Worm (Caenorhabditis elegans) whole organism, late embryonic: ENCODE data around the gene Y69H2.3.

Experiments used
- T23F11.4 ChIP-seq: fragments of 200-800 bp; sonication (Bioruptor generic); optimal IDR thresholded peaks from 2 replicates; lab custom pipeline; 2018; ENCODE audit warnings: mild to moderate bottlenecking, missing genetic modification characterization, missing compliant biosample characterization
- ceh-18 ChIP-seq: sonication (generic microtip); optimal IDR thresholded peaks from 2 replicates; lab custom pipeline; 2016; ENCODE audit warnings: missing genetic modification characterization, missing compliant biosample characterization
- ceh-19 ChIP-seq: fragments of 200-800 bp; sonication (Bioruptor generic); optimal IDR thresholded peaks from 2 replicates; lab custom pipeline; 2018; ENCODE audit warnings: mild to moderate bottlenecking, missing genetic modification characterization, missing compliant biosample characterization
- ceh-2 ChIP-seq: sonication (generic microtip); optimal IDR thresholded peaks from 2 replicates; lab custom pipeline; 2016; ENCODE audit warnings: missing genotype, missing genetic modification characterization, missing compliant biosample characterization
- ceh-22 ChIP-seq: sonication (generic microtip); optimal IDR thresholded peaks from 2 replicates; lab custom pipeline; 2017; ENCODE audit warnings: missing biosample characterization, missing genetic modification characterization
- ceh-30 ChIP-seq: fragments of 150-350 bp; optimal IDR thresholded peaks from 2 replicates; lab custom pipeline; 2014; ENCODE audit warnings: missing biosample characterization, missing genetic modification characterization
- ceh-31 ChIP-seq: sonication (generic microtip); optimal IDR thresholded peaks from 2 replicates; lab custom pipeline; 2016; ENCODE audit warnings: missing genetic modification characterization, missing compliant biosample characterization
- ceh-34 ChIP-seq: sonication (generic microtip); optimal IDR thresholded peaks from 2 replicates; lab custom pipeline; 2016; ENCODE audit warnings: mild to moderate bottlenecking, missing genetic modification characterization, missing compliant biosample characterization
- ceh-45 ChIP-seq: fragments of 200-800 bp; sonication (Bioruptor generic); IDR thresholded peaks from 2 replicates; pipeline ENCODE4 v1.3.6; 2022; ENCODE audit warnings: missing genetic modification reagents, missing genetic modification characterization, missing compliant biosample characterization
- ceh-48 ChIP-seq: sonication (generic microtip); optimal IDR thresholded peaks from 2 replicates; lab custom pipeline; 2016; ENCODE audit warnings: missing genetic modification characterization, inconsistent platforms, missing compliant biosample characterization
- ceh-6 ChIP-seq: fragments of 200-800 bp; sonication (Bioruptor generic); optimal IDR thresholded peaks from 2 replicates; lab custom pipeline; 2018; ENCODE audit warnings: mild to moderate bottlenecking, missing genetic modification characterization, missing compliant biosample characterization
- ceh-9 ChIP-seq: sonication (generic microtip); optimal IDR thresholded peaks from 2 replicates; lab custom pipeline; 2016; ENCODE audit warnings: mild to moderate bottlenecking, missing genetic modification characterization, inconsistent platforms, missing compliant biosample characterization
- che-1 ChIP-seq: sonication (generic microtip); optimal IDR thresholded peaks from 2 replicates; lab custom pipeline; 2016; ENCODE audit warnings: mild to moderate bottlenecking, missing genetic modification characterization, missing compliant biosample characterization
- dve-1 ChIP-seq: sonication (generic microtip); optimal IDR thresholded peaks from 2 replicates; lab custom pipeline; 2017; ENCODE audit warnings: antibody characterized with exemption, mild to moderate bottlenecking, missing genetic modification characterization, missing compliant biosample characterization
- elt-2 ChIP-seq: sonication (generic microtip); optimal IDR thresholded peaks from 2 replicates; lab custom pipeline; 2016; ENCODE audit warnings: missing genetic modification reagents, missing genetic modification characterization, missing compliant biosample characterization
- elt-4 ChIP-seq: sonication (generic microtip); optimal IDR thresholded peaks from 2 replicates; lab custom pipeline; 2016; ENCODE audit warnings: missing genetic modification characterization, missing compliant biosample characterization
- gmeb-2 ChIP-seq: sonication (generic microtip); optimal IDR thresholded peaks from 2 replicates; lab custom pipeline; 2016; ENCODE audit warnings: missing genetic modification characterization, inconsistent platforms, missing compliant biosample characterization
- hlh-8 ChIP-seq: sonication (generic microtip); optimal IDR thresholded peaks from 2 replicates; lab custom pipeline; 2016; ENCODE audit warnings: missing genotype, missing genetic modification characterization, missing compliant biosample characterization
- madf-2 ChIP-seq: sonication (generic microtip); optimal IDR thresholded peaks from 2 replicates; lab custom pipeline; 2017; ENCODE audit warnings: missing genetic modification characterization, missing compliant biosample characterization
- nfya-1 ChIP-seq: sonication (generic microtip); optimal IDR thresholded peaks from 2 replicates; lab custom pipeline; 2017; ENCODE audit warnings: missing genetic modification characterization, mild to moderate bottlenecking, missing compliant biosample characterization, antibody characterized with exemption, moderate library complexity
- nhr-232 ChIP-seq: sonication (generic microtip); optimal IDR thresholded peaks from 2 replicates; lab custom pipeline; 2016; ENCODE audit warnings: missing genetic modification characterization, missing compliant biosample characterization
- npax-4 ChIP-seq: sonication (generic microtip); optimal IDR thresholded peaks from 2 replicates; lab custom pipeline; 2016; ENCODE audit warnings: missing genetic modification characterization, missing compliant biosample characterization
- pax-1 ChIP-seq: fragments of 150-350 bp; optimal IDR thresholded peaks from 2 replicates; lab custom pipeline; 2014; ENCODE audit warnings: missing biosample characterization, missing genetic modification characterization
- pha-4 ChIP-seq: fragments of 150-350 bp; optimal IDR thresholded peaks from 2 replicates; lab custom pipeline; 2018; ENCODE audit warnings: missing biosample characterization, missing genetic modification reagents, missing genetic modification characterization
- pqm-1 ChIP-seq: sonication (generic microtip); optimal IDR thresholded peaks from 2 replicates; lab custom pipeline; 2016; ENCODE audit warnings: missing genetic modification characterization, missing compliant biosample characterization
- rnt-1 ChIP-seq: sonication (generic microtip); optimal IDR thresholded peaks from 2 replicates; lab custom pipeline; 2016; ENCODE audit warnings: missing genetic modification characterization, missing compliant biosample characterization
- syd-9 ChIP-seq: sonication (generic microtip); optimal IDR thresholded peaks from 2 replicates; lab custom pipeline; 2016; ENCODE audit warnings: mild to moderate bottlenecking, missing genetic modification characterization, moderate library complexity, missing compliant biosample characterization
- unc-42 ChIP-seq: sonication (generic microtip); optimal IDR thresholded peaks from 2 replicates; lab custom pipeline; 2016; ENCODE audit warnings: missing genotype, missing genetic modification characterization, missing compliant biosample characterization
- unc-55 ChIP-seq: sonication (generic microtip); optimal IDR thresholded peaks from 2 replicates; lab custom pipeline; 2017; ENCODE audit warnings: missing biosample characterization, missing genetic modification reagents, missing genetic modification characterization
- unc-86 ChIP-seq: sonication (generic microtip); optimal IDR thresholded peaks from 2 replicates; lab custom pipeline; 2016; ENCODE audit warnings: missing genetic modification characterization, missing compliant biosample characterization
- ztf-16 ChIP-seq: sonication (generic microtip); optimal IDR thresholded peaks from 2 replicates; lab custom pipeline; 2017; ENCODE audit warnings: missing genetic modification characterization, missing compliant biosample characterization

The Y69H2.3 gene

DNA sequence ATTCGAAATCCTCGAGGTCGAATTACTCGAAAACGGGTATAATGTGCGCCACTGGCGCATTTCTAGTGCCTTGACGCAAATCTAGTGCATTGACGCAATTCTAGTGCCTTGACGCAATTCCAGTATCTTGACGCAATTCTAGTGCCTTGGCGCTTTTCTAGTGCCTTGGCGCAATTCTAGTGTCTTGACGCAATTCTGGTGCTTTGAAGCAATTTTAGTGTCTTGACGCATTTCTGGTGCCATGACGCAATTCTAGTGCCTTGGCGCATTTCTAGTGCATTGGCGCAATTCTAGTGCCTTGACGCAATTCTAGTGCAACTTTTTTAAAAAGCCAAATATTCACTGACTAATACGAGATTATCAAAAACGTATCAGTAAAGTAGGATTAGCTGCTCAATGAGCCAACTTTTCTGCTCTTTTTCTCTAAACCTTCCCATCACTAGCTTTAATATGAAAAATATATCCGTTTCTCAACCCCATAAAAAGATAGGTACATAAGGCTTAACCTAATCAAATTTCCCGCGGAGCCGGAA, 20.6 kb upstream of the Y69H2.3 start, which contains the start of gene Y69H2.17:
Gene Y69H2.17, plus strand, starts transcription at position 483 of the 533 bp plus-strand sequence.
- no peak for TF ChIP-seq ceh-22 (tag; lab: Kevin White, UChicago)
- TF ChIP-seq ceh-6 (GFP tag; lab: Kevin White, UChicago): no peak
- no peak for TF ChIP-seq pax-1 (tag; lab: Kevin White, UChicago)
- no peak for TF ChIP-seq pha-4 (tag; lab: Kevin White, UChicago)
- no peak for TF ChIP-seq ceh-18

DNA sequence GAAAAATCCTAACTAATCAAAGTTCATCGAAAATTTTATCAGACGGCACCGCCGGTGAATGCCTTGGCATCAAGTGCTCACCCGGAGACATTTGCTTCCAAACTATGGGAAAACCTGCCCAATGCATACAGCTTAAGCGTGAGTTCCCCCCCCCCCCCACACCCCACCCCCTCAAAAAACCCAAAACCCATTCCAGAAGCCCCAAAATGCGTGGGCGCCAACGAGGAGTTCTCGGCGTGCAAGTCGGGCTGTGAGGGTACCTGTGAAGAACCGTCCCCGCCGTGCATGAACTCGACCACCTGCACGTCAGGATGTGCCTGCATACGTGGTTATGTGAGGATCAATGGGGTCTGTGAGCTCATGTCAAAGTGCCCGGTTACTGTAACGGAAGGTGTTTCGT, 10.4 kb upstream of the Y69H2.3 start:
- TF ChIP-seq pha-4 (tag; lab: Kevin White, UChicago): no peak
- no peak for TF ChIP-seq pqm-1 (tag; lab: Kevin White, UChicago)
- no peak for TF ChIP-seq elt-2 (tag; lab: Kevin White, UChicago)
- no peak for TF ChIP-seq gmeb-2 (tag; lab: Kevin White, UChicago)

DNA sequence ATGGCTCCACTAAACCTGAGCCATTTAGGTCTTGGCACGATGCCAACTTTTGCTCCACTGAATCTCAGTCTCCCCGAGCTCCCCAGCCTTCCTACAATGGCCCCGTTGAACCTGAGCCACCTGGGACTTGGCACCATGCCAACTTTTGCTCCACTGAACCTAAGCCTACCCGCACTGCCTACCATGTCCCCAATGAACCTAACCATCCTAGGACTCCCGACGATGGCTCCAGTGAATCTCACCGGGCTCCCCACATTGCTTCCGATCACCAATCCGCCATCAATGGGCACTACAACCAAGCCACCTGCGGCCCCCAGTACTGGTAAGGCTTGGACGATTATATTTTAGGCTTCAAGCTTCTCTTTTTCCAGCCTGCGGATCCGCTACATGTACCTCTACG, 7.9 kb upstream of the Y69H2.3 start:
- TF ChIP-seq rnt-1 (tag; lab: Kevin White, UChicago): no peak
- TF ChIP-seq hlh-8 (tag; lab: Kevin White, UChicago): no peak
- no peak for TF ChIP-seq ceh-2 (tag; lab: Kevin White, UChicago)

DNA sequence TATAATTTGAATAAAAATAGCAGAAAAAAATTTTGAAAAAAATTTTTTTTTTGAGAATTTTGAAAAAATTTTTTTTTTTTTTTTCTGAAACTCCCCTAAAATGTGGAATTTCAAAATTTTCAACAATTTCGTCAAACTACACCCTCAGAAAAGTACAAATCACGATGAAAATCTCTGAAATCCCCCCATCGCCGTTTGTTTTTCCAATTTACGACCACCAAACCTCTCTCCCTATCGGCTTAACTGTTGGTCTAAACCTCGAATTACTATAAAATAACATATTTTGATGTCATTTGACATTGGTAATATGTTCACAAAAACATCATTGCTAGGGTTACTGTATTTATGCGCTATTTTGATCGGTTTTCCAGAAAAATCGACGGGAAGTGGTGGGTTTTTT, 6.1 kb upstream of the Y69H2.3 start, which contains the start of gene Y69H2.10:
Gene Y69H2.10, plus strand, starts transcription at position 301 of the 400 bp plus-strand sequence.
- TF ChIP-seq unc-86 (no peak), elt-4 (no peak), syd-9 (tag; lab: Kevin White, UChicago) (no peak), ceh-9 (tag; lab: Kevin White, UChicago) (no peak), T23F11.4 (no peak), unc-42 (tag; lab: Kevin White, UChicago) (no peak), ceh-34 (tag; lab: Kevin White, UChicago) (no peak), che-1 (tag; lab: Kevin White, UChicago) (no peak), ceh-19 (GFP tag; lab: Kevin White, UChicago) (no peak), ceh-30 (no peak), unc-55 (GFP tag; lab: Kevin White, UChicago) (no peak), nfya-1 (no peak)
- TF ChIP-seq, all 69 proteins: peak for 0

DNA sequence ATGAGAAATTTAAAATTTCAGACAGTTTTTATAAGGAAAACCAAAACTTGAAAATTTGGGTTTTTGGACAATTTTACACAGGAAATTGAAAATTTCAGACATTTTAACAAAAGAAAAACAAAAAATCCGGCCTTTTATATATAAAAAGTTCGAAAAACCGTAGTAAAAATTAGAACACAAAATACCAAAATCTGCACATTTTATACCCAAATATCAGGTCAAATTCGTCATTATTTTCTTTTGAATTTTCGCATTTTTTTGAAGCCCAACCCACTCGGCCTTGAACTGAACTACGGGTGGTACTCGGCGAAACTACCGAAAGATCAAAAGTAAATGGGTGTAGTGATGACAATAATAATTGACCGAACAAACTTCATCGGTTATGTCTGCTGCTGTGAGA, 3.3 kb upstream of the Y69H2.3 start:
- TF ChIP-seq ceh-6 (GFP tag; lab: Kevin White, UChicago) (no peak), ceh-45 (GFP tag; lab: Robert Waterston, UW) (no peak), ceh-48 (no peak)

DNA sequence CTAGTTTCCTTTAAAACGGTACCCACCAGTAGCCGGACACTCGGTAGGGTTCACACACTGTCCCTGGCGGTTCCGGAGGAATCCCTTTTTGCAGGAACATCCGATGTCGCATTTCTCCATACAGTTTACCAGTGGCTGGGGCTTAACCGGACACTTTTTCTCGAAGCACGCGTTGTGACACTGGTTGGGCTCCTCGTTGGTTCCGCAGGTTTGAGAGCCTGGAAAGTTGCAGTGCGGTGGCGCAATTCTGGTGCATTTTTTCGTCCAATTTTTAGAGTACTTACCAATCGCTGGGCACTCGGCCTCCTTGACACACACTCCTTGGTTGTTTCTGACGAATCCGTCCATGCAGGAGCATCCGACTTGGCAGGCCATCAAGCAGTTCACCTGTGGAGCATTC, 1.6 kb downstream of the Y69H2.3 start:
- no peak for TF ChIP-seq madf-2 (tag; lab: Kevin White, UChicago)
- no peak for TF ChIP-seq ceh-31 (tag; lab: Kevin White, UChicago)
- no peak for TF ChIP-seq npax-4 (tag; lab: Kevin White, UChicago)
- TF ChIP-seq nhr-232 (tag; lab: Kevin White, UChicago): no peak
- TF ChIP-seq, all 69 proteins: peak for 0

DNA sequence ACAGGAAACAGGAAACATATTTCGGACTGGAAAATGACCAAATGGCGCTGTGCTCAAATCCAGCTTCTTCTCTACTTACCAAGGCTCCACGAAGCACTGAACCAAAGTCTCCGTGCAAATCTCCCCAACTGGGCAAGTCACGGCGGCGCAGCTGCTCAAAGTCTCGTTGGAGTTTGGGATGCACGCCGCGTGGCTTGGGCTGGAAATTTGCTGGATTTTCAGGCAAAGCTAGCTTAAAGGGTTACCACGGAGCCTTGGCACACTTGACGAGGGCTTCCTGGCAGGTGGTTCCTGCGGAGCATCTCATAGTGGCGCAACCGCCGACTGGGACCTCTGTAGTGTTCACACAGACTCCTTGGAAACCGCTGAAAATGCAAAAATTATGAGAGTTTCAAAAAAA, 5.0 kb downstream of the Y69H2.3 start:
- TF ChIP-seq ceh-19 (GFP tag; lab: Kevin White, UChicago): no peak

DNA sequence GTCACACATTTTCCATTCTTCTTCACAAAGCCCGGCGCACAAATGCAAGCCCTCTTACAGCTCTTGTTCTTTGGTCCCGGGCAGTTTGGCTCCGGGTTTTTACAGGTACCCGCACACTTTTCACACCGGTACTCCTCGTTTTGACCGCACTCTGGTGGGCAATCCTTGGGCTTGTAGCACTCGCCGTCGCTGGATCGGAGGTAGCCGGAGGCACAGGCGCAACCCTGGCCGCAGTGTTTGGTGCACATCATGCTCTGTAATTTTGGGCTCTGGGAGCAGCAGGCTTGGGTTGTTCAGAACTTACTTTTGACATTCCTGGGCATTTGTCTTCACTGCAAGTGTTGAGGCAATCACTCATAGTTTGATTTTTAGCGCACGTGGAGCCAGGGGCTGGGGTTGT, 6.5 kb downstream of the Y69H2.3 start:
- TF ChIP-seq ztf-16: no peak
- no peak for TF ChIP-seq dve-1 (tag; lab: Kevin White, UChicago)
- TF ChIP-seq elt-4: no peak
